Worm (Caenorhabditis elegans): ENCODE results near the gene C24D10.4.

ce11 chrIV:5111533-5111932 is 48.8 kb upstream of the C24D10.4 start, which contains the start of gene AC7.3:
- no peak for TF ChIP-seq ama-1 (optimal IDR thresholded peaks at IDR 0.05)
- no peak for TF ChIP-seq elt-2 (tag; optimal IDR thresholded peaks at IDR 0.05)
- no peak for TF ChIP-seq dmd-4 (tag; optimal IDR thresholded peaks at IDR 0.05; ENCODE audit: borderline replicate concordance)
- no peak for TF ChIP-seq odd-2 (tag; optimal IDR thresholded peaks at IDR 0.05)
- no peak for TF ChIP-seq gmeb-2 (tag; optimal IDR thresholded peaks at IDR 0.05)
- TF ChIP-seq dve-1 (tag; optimal IDR thresholded peaks at IDR 0.05), result no peak
- no peak for TF ChIP-seq ceh-9 (tag; optimal IDR thresholded peaks at IDR 0.05)
- no peak for TF ChIP-seq ztf-16 (tag; optimal IDR thresholded peaks at IDR 0.05)
- TF ChIP-seq ahr-1 (tag; optimal IDR thresholded peaks at IDR 0.05), result no peak
- no peak for TF ChIP-seq ref-2 (tag; optimal IDR thresholded peaks at IDR 0.05)
- no peak for TF ChIP-seq T23F11.4 (GFP tag; optimal IDR thresholded peaks at IDR 0.05)

All from whole organism, late embryonic.